Worm (Caenorhabditis elegans): ENCODE data around the gene C46F4.3.

- TF ChIP-seq hmg-4 (GFP tag; optimal IDR thresholded peaks at IDR 0.05) (no peak), B0310.2 (tag; optimal IDR thresholded peaks at IDR 0.05) (no peak)
Measured at ce11 chrX:5985720-5986119, 50.1 kb downstream of the C46F4.3 start.
